Fruit fly (Drosophila melanogaster) whole organism, adult: Measurements from ENCODE around the gene Nulp1.

Experiments
- CG11617 ChIP-seq: fragments of 200-800 bp; sonication (Bioruptor generic); optimal IDR thresholded peaks from 2 replicates; lab custom pipeline; 2017; ENCODE audit warnings: mild to moderate bottlenecking, missing biosample characterization, missing genetic modification reagents, missing genetic modification characterization
- CG12768 ChIP-seq: fragments of 200-800 bp; sonication (Bioruptor generic); optimal IDR thresholded peaks from 2 replicates; lab custom pipeline; 2017; ENCODE audit warnings: missing biosample characterization, missing genetic modification characterization, mild to moderate bottlenecking, moderate library complexity, missing genetic modification reagents
- CG14711 ChIP-seq: fragments of 200-800 bp; sonication (Bioruptor generic); optimal IDR thresholded peaks from 2 replicates; lab custom pipeline; 2018; ENCODE audit warnings: missing biosample characterization, mild to moderate bottlenecking, missing genetic modification characterization, moderate library complexity
- CG1620 ChIP-seq: fragments of 200-800 bp; sonication (Bioruptor generic); optimal IDR thresholded peaks from 2 replicates; lab custom pipeline; 2016; ENCODE audit warnings: missing biosample characterization, missing genetic modification characterization
- CG33017 ChIP-seq: fragments of 200-800 bp; sonication (Bioruptor generic); optimal IDR thresholded peaks from 2 replicates; lab custom pipeline; 2018; ENCODE audit warnings: missing biosample characterization, mild to moderate bottlenecking, missing genetic modification characterization, moderate library complexity
- CG5204 ChIP-seq: fragments of 200-800 bp; sonication (Bioruptor generic); optimal IDR thresholded peaks from 2 replicates; lab custom pipeline; 2016; ENCODE audit warnings: missing biosample characterization, missing genetic modification characterization
- CG7045 ChIP-seq: fragments of 200-800 bp; sonication (Bioruptor generic); optimal IDR thresholded peaks from 2 replicates; lab custom pipeline; 2017; ENCODE audit warnings: missing biosample characterization, mild to moderate bottlenecking, missing genetic modification characterization
- CG7101 ChIP-seq: fragments of 200-800 bp; sonication (Bioruptor generic); optimal IDR thresholded peaks from 2 replicates; lab custom pipeline; 2018; ENCODE audit warnings: missing biosample characterization, mild to moderate bottlenecking, missing genetic modification characterization, moderate library complexity
- Clk ChIP-seq: fragments of 200-800 bp; sonication (Bioruptor generic); optimal IDR thresholded peaks from 2 replicates; lab custom pipeline; 2017; ENCODE audit warnings: missing biosample characterization, missing genetic modification characterization
- Crg-1 ChIP-seq: fragments of 200-800 bp; sonication (Bioruptor generic); optimal IDR thresholded peaks from 2 replicates; lab custom pipeline; 2016; ENCODE audit warnings: missing biosample characterization, missing genetic modification characterization
- Hr96 ChIP-seq: fragments of 200-800 bp; sonication (Bioruptor generic); optimal IDR thresholded peaks from 2 replicates; lab custom pipeline; 2016; ENCODE audit warnings: missing biosample characterization, missing genetic modification characterization
- Mnt ChIP-seq: fragments of 200-800 bp; sonication (Bioruptor generic); optimal IDR thresholded peaks from 2 replicates; lab custom pipeline; 2016; ENCODE audit warnings: missing biosample characterization, mild to moderate bottlenecking, missing genetic modification characterization
- bab1 ChIP-seq: fragments of 200-800 bp; sonication (Bioruptor generic); optimal IDR thresholded peaks from 3 replicates; lab custom pipeline; 2019; ENCODE audit warnings: missing biosample characterization, mild to moderate bottlenecking, missing genetic modification characterization, moderate library complexity
- cic ChIP-seq: fragments of 200-800 bp; sonication (Bioruptor generic); optimal IDR thresholded peaks from 2 replicates; lab custom pipeline; 2017; ENCODE audit warnings: missing biosample characterization, mild to moderate bottlenecking, missing genetic modification characterization, moderate library complexity
- cnc ChIP-seq, 2 experiments: fragments of >200 bp; optimal IDR thresholded peaks; 2 replicates each; lab custom pipeline; 2017
- kay ChIP-seq: fragments of 200-800 bp; sonication (Bioruptor generic); peaks from one replicate; lab custom pipeline; 2016; ENCODE audit warnings: missing biosample characterization, missing genetic modification characterization, borderline replicate concordance
- ovo ChIP-seq: fragments of 200-800 bp; sonication (Bioruptor generic); optimal IDR thresholded peaks from 2 replicates; lab custom pipeline; 2016; ENCODE audit warnings: missing biosample characterization, missing genetic modification characterization
- pad ChIP-seq: fragments of 200-800 bp; sonication (Bioruptor generic); optimal IDR thresholded peaks from 3 replicates; lab custom pipeline; 2017; ENCODE audit warnings: missing biosample characterization, missing genetic modification characterization, mild to moderate bottlenecking, moderate library complexity, missing genetic modification reagents
- tj ChIP-seq: fragments of 200-800 bp; sonication (Bioruptor generic); optimal IDR thresholded peaks from 3 replicates; lab custom pipeline; 2017; ENCODE audit warnings: missing biosample characterization, mild to moderate bottlenecking, missing genetic modification characterization, moderate library complexity
- toe ChIP-seq: fragments of 200-800 bp; sonication (Bioruptor generic); optimal IDR thresholded peaks from 2 replicates; lab custom pipeline; 2016; ENCODE audit warnings: missing biosample characterization, missing genetic modification characterization

Gene Nulp1

DNA sequence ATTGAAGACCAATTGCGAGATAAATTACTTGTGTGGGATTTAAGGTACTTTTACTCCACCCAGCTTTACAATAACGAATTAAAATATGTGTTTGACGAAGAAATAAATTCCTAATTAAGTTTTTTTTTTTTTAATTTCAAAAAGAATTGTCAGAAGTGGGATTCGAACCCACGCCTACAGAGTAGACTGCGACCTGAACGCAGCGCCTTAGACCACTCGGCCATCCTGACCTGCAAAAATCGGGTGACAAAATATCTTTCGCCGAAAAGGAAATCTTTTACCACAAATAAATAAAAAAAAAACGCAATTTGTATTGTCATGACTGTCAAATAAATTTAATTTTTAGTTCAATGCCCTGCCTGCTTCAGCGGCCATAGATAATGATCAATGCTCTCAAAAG is 42.1 kb upstream of the Nulp1 start:
- TF ChIP-seq CG7045 (GFP tag; lab: Kevin White, UChicago) (no peak), Hr96 (GFP tag; lab: Kevin White, UChicago) (no peak), ovo (GFP tag; lab: Kevin White, UChicago) (no peak), cic (no peak), Clk (GFP tag; lab: Kevin White, UChicago) (no peak), pad (no peak), CG33017 (no peak), cnc (optimal IDR thresholded peaks at IDR 0.05; lab: Kevin White, UChicago) (no peak), Crg-1 (GFP tag; lab: Kevin White, UChicago) (no peak), CG5204 (GFP tag; lab: Kevin White, UChicago) (no peak), toe (GFP tag; lab: Kevin White, UChicago) (no peak), Mnt (no peak), CG7101 (tag; lab: Kevin White, UChicago) (no peak), tj (GFP tag; lab: Kevin White, UChicago) (no peak)

DNA sequence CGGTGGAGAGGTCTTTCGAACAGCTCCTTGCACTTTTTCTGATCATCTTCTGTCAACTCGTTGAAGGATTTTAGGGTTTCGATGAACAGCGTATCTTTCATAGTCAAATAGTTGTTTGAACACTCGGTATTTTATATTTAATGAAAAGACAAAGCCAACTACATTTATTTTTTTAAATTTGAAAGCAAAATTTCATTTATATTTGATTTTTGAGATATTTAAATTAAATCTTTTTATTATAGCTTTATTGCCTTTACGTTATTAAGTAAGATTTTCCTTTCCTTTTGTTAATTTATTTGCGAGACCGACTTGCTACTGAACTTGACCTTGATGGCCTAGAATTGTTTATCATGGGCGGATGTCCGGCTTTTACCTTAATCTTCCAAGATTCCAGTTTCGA is 41.0 kb upstream of the Nulp1 start, which contains the start of gene CG42590:
Gene CG42590 (minus strand): TSS at position 101 of the 400 bp plus-strand sequence.
- no peak for TF ChIP-seq pad
- TF ChIP-seq CG12768, result no peak
- TF ChIP-seq Mnt, result no peak
- TF ChIP-seq cic, result no peak
- TF ChIP-seq ovo (GFP tag; lab: Kevin White, UChicago), result no peak
- TF ChIP-seq CG33017, result no peak
- no peak for TF ChIP-seq Clk (GFP tag; lab: Kevin White, UChicago)
- no peak for TF ChIP-seq toe (GFP tag; lab: Kevin White, UChicago)
- TF ChIP-seq bab1 (GFP tag; lab: Kevin White, UChicago), result no peak
- no peak for TF ChIP-seq CG1620
- TF ChIP-seq Hr96 (GFP tag; lab: Kevin White, UChicago), result no peak
- no peak for TF ChIP-seq CG14711 (tag; lab: Kevin White, UChicago)
- no peak for TF ChIP-seq CG7101 (tag; lab: Kevin White, UChicago)
- no peak for TF ChIP-seq kay
- TF ChIP-seq CG5204 (GFP tag; lab: Kevin White, UChicago), result no peak

DNA sequence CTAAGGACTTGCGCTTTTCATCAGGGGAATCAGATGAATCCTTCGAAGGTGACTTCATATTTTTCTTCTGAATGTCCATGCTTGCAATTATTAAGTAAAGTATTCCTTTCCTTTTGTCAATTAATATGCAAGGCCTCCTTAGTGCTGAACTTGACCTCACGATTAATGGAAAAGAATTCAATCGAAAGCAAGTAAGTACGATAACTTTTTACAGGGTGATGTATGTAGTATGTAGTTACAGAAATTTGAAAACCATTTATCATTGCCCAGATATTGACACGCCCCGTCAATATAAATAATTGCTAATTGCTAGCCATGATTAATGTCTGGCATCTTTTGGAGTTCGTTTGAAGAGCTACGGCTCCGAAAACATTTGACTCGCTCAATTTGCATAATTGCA is 40.3 kb upstream of the Nulp1 start, which contains the start of gene CG42591:
Gene CG42591 (minus strand): TSS at position 101 of the 400 bp plus-strand sequence.
- TF ChIP-seq Crg-1 (GFP tag; lab: Kevin White, UChicago) (no peak), CG33017 (no peak), cnc (optimal IDR thresholded peaks at IDR 0.05; lab: Kevin White, UChicago) (no peak), CG1620 (no peak), ovo (GFP tag; lab: Kevin White, UChicago) (no peak), pad (no peak), toe (GFP tag; lab: Kevin White, UChicago) (no peak), Mnt (no peak), CG7101 (tag; lab: Kevin White, UChicago) (no peak)

DNA sequence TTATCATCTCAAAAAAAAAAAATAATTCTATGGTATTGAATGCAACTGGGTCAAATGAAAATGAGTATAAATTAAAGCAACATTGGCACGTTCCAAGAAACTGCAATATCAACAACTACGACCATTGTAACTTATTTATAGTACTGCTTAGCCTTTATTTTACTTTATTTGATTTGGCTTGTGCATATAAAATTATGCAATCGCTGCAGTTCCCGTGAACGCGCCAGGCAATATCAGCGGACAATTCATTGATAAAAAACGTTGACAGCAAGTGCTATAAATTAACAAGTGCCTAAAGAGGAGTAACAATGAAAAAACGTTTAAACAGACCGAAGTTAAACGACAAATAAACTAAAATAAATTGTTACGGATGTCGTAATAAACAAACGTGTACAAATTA is 39.0 kb upstream of the Nulp1 start:
- TF ChIP-seq Hr96 (GFP tag; lab: Kevin White, UChicago) (no peak), Crg-1 (GFP tag; lab: Kevin White, UChicago) (no peak), CG12768 (peak; percentile 13), toe (GFP tag; lab: Kevin White, UChicago) (no peak), Mnt (no peak), cic (peak; percentile 94), tj (GFP tag; lab: Kevin White, UChicago) (peak; percentile 92), CG11617 (GFP tag; lab: Kevin White, UChicago) (no peak)

DNA sequence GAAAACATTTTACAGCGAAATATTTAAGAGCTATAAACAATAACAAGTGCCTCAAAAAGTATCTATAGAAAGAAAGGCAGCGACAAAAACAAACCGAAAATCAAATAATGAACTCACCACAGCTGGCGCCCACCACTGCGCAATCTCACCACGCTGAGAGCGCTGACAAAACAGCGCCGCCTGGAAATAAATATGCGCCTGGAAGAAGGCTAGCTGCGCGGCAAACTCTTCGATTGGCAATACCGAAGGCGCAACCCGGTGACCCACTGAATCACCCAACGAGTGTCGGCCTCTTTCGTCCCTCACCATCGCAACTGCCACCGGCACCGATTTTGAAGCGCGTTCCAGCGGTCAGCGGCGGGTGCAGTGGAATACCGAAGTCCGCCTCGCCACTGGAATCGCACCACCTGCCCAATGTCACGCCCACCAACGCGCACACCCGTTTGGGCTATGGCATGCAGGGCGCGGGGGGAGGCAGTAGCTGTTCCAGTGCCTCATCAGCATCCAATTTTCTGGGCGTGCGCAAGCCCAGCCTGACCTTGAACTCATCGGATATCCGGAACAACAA is 38.4 kb upstream of the Nulp1 start:
- TF ChIP-seq Mnt (no peak), CG1620 (no peak), Crg-1 (GFP tag; lab: Kevin White, UChicago) (no peak), pad (no peak), kay (no peak), Clk (GFP tag; lab: Kevin White, UChicago) (no peak), cnc (optimal IDR thresholded peaks at IDR 0.05; lab: Kevin White, UChicago) (no peak), CG7101 (tag; lab: Kevin White, UChicago) (no peak), CG5204 (GFP tag; lab: Kevin White, UChicago) (no peak), bab1 (GFP tag; lab: Kevin White, UChicago) (no peak), CG12768 (no peak), toe (GFP tag; lab: Kevin White, UChicago) (no peak), CG14711 (tag; lab: Kevin White, UChicago) (no peak)

DNA sequence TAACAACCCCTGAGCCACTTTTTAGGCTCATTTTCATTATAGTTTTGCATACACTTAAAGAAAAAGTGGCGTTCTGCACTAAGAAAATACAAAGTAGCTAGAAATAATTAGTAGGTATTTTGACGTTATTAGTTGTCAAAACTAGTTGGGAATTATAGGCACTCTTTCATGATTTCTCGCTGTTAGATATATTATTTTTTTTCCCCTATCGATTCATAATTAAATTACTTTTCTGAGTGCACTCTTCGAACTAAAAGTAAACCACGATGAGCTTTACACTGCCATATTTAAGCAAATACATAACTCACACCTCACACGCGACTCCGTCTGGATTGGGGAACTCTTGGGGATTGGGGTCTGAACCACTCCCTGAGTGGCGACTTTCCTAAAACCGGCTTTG is 37.4 kb upstream of the Nulp1 start:
- TF ChIP-seq Clk (GFP tag; lab: Kevin White, UChicago) (no peak), Hr96 (GFP tag; lab: Kevin White, UChicago) (no peak), CG7045 (GFP tag; lab: Kevin White, UChicago) (peak; percentile 6), CG11617 (GFP tag; lab: Kevin White, UChicago) (no peak), bab1 (GFP tag; lab: Kevin White, UChicago) (no peak), cic (no peak), tj (GFP tag; lab: Kevin White, UChicago) (no peak), CG7101 (tag; lab: Kevin White, UChicago) (peak; percentile 15), cnc (optimal IDR thresholded peaks at IDR 0.05; lab: Kevin White, UChicago) (no peak), CG14711 (tag; lab: Kevin White, UChicago) (peak; percentile 47), Crg-1 (GFP tag; lab: Kevin White, UChicago) (no peak), CG12768 (peak; percentile 15), pad (no peak), CG33017 (no peak), Mnt (no peak), CG5204 (GFP tag; lab: Kevin White, UChicago) (no peak), toe (GFP tag; lab: Kevin White, UChicago) (no peak), kay (peak; percentile 70), ovo (GFP tag; lab: Kevin White, UChicago) (no peak), CG1620 (no peak)
